Worm (Caenorhabditis elegans) whole organism, L2 larva: ENCODE data around the gene ain-1.
A peak's percentile ranks its signal among the peaks of the same experiment; 100 is the strongest.

Experiments
- C34F6.9 ChIP-seq: fragments of 150-350 bp; optimal IDR thresholded peaks from 2 replicates; lab custom pipeline; 2014; ENCODE audit warnings: missing biosample characterization, missing genetic modification characterization
- F13H6.1 ChIP-seq: sonication (generic microtip); optimal IDR thresholded peaks from 2 replicates; lab custom pipeline; 2016; ENCODE audit warnings: missing genetic modification characterization, missing compliant biosample characterization
- R02D3.7 ChIP-seq: fragments of 150-350 bp; optimal IDR thresholded peaks from 2 replicates; lab custom pipeline; 2014; ENCODE audit warnings: missing biosample characterization, missing genetic modification characterization
- Y55F3AM.14 ChIP-seq: fragments of 200-800 bp; sonication (Bioruptor generic); optimal IDR thresholded peaks from 2 replicates; lab custom pipeline; 2018; ENCODE audit warnings: mild to moderate bottlenecking, missing genetic modification characterization, missing compliant biosample characterization
- ZK546.5 ChIP-seq: sonication (generic microtip); optimal IDR thresholded peaks from 2 replicates; lab custom pipeline; 2017; ENCODE audit warnings: missing biosample characterization, missing genetic modification characterization
- alr-1 ChIP-seq: fragments of 150-350 bp; optimal IDR thresholded peaks from 2 replicates; lab custom pipeline; 2014; ENCODE audit warnings: missing biosample characterization, missing genetic modification characterization
- aly-2 ChIP-seq: fragments of 150-350 bp; optimal IDR thresholded peaks from 2 replicates; lab custom pipeline; 2014; ENCODE audit warnings: missing biosample characterization, missing genetic modification characterization
- ama-1 ChIP-seq: fragments of 150-350 bp; optimal IDR thresholded peaks from 2 replicates; lab custom pipeline; 2018; ENCODE audit warnings: inconsistent platforms
- blmp-1 ChIP-seq: sonication (generic microtip); optimal IDR thresholded peaks from 2 replicates; lab custom pipeline; 2017; ENCODE audit warnings: missing genetic modification characterization, mild to moderate bottlenecking, missing compliant biosample characterization, antibody characterized with exemption, moderate library complexity; ENCODE audit not compliant: insufficient read depth
- ceh-16 ChIP-seq: fragments of 150-350 bp; optimal IDR thresholded peaks from 2 replicates; lab custom pipeline; 2014; ENCODE audit warnings: missing biosample characterization, missing genetic modification characterization
- ceh-82 ChIP-seq: fragments of 150-350 bp; optimal IDR thresholded peaks from 2 replicates; lab custom pipeline; 2014; ENCODE audit warnings: missing biosample characterization, missing genetic modification characterization
- crh-2 ChIP-seq: sonication (generic microtip); optimal IDR thresholded peaks from 2 replicates; lab custom pipeline; 2017; ENCODE audit warnings: missing biosample characterization, missing genetic modification characterization
- dmd-4 ChIP-seq: sonication (generic microtip); optimal IDR thresholded peaks from 2 replicates; lab custom pipeline; 2017; ENCODE audit warnings: missing biosample characterization, missing genetic modification characterization
- egl-27 ChIP-seq: sonication (generic microtip); optimal IDR thresholded peaks from 3 replicates; lab custom pipeline; 2017; ENCODE audit warnings: missing biosample characterization, missing genetic modification reagents, missing genetic modification characterization
- elt-1 ChIP-seq: fragments of 150-350 bp; optimal IDR thresholded peaks from 2 replicates; lab custom pipeline; 2014; ENCODE audit warnings: missing biosample characterization, missing genetic modification characterization
- elt-3 ChIP-seq: sonication (generic microtip); optimal IDR thresholded peaks from 2 replicates; lab custom pipeline; 2017; ENCODE audit warnings: missing biosample characterization, missing genetic modification characterization
- fos-1 ChIP-seq: fragments of 150-350 bp; optimal IDR thresholded peaks from 2 replicates; lab custom pipeline; 2014; ENCODE audit warnings: missing biosample characterization, missing genetic modification characterization
- gmeb-1 ChIP-seq: fragments of 150-350 bp; optimal IDR thresholded peaks from 2 replicates; lab custom pipeline; 2014; ENCODE audit warnings: missing biosample characterization, missing genetic modification characterization
- lin-11 ChIP-seq: fragments of 150-350 bp; sonication (generic microtip); optimal IDR thresholded peaks from 2 replicates; lab custom pipeline; 2014; ENCODE audit warnings: missing biosample characterization, missing genetic modification characterization, inconsistent platforms, mixed read lengths
- lin-13 ChIP-seq: fragments of 150-350 bp; optimal IDR thresholded peaks from 2 replicates; lab custom pipeline; 2014; ENCODE audit warnings: missing biosample characterization, missing genetic modification reagents, missing genetic modification characterization
- lin-39 ChIP-seq: fragments of 150-350 bp; optimal IDR thresholded peaks from 2 replicates; lab custom pipeline; 2014; ENCODE audit warnings: missing biosample characterization, missing genetic modification reagents, missing genetic modification characterization
- lsy-2 ChIP-seq, 2 experiments: fragments of 150-350 bp in 1 of 2; sonication (generic microtip) in 1 of 2; optimal IDR thresholded peaks; 2 replicates each; lab custom pipeline; 2014 to 2017; ENCODE audit warnings: missing biosample characterization in 2 of 2, missing genetic modification characterization in 2 of 2
- mab-5 ChIP-seq: fragments of 150-350 bp; optimal IDR thresholded peaks from 2 replicates; lab custom pipeline; 2014; ENCODE audit warnings: missing biosample characterization, missing genetic modification characterization
- mbf-1 ChIP-seq: sonication (generic microtip); optimal IDR thresholded peaks from 2 replicates; lab custom pipeline; 2017; ENCODE audit warnings: missing biosample characterization, missing genetic modification characterization
- mdl-1 ChIP-seq, 2 experiments: fragments of 150-350 bp in 1 of 2; sonication (generic microtip) in 1 of 2; optimal IDR thresholded peaks; 2 replicates each; lab custom pipeline; 2017; ENCODE audit warnings: missing biosample characterization in 2 of 2, missing genetic modification characterization in 2 of 2
- nhr-10 ChIP-seq: sonication (generic microtip); optimal IDR thresholded peaks from 2 replicates; lab custom pipeline; 2017; ENCODE audit warnings: missing biosample characterization, missing genetic modification characterization
- nhr-11 ChIP-seq: fragments of 150-350 bp; optimal IDR thresholded peaks from 2 replicates; lab custom pipeline; 2014; ENCODE audit warnings: missing biosample characterization, missing genetic modification characterization
- nhr-12 ChIP-seq: fragments of 150-350 bp; optimal IDR thresholded peaks from 2 replicates; lab custom pipeline; 2014; ENCODE audit warnings: missing biosample characterization, missing genetic modification characterization
- nhr-129 ChIP-seq: fragments of 150-350 bp; optimal IDR thresholded peaks from 2 replicates; lab custom pipeline; 2014; ENCODE audit warnings: missing biosample characterization, missing genetic modification characterization
- nhr-21 ChIP-seq: fragments of 150-350 bp; optimal IDR thresholded peaks from 2 replicates; lab custom pipeline; 2014; ENCODE audit warnings: missing biosample characterization, missing genetic modification characterization
- nhr-23 ChIP-seq: fragments of 150-350 bp; optimal IDR thresholded peaks from 2 replicates; lab custom pipeline; 2014; ENCODE audit warnings: missing biosample characterization, missing genetic modification reagents, missing genetic modification characterization
- nhr-237 ChIP-seq: fragments of 150-350 bp; optimal IDR thresholded peaks from 2 replicates; lab custom pipeline; 2014; ENCODE audit warnings: missing biosample characterization, missing genetic modification characterization
- nhr-25 ChIP-seq: fragments of 150-350 bp; sonication (generic microtip); optimal IDR thresholded peaks from 3 replicates; lab custom pipeline; 2014; ENCODE audit warnings: missing biosample characterization, missing genetic modification characterization
- nhr-6 ChIP-seq: fragments of 150-350 bp; optimal IDR thresholded peaks from 2 replicates; lab custom pipeline; 2014; ENCODE audit warnings: missing biosample characterization, missing genetic modification characterization
- nhr-77 ChIP-seq: fragments of 150-350 bp; optimal IDR thresholded peaks from 2 replicates; lab custom pipeline; 2014; ENCODE audit warnings: missing biosample characterization, missing genetic modification characterization
- peb-1 ChIP-seq: fragments of 150-350 bp; optimal IDR thresholded peaks from 2 replicates; lab custom pipeline; 2014; ENCODE audit warnings: missing biosample characterization, missing genetic modification characterization
- sem-4 ChIP-seq: fragments of 150-350 bp; optimal IDR thresholded peaks from 2 replicates; lab custom pipeline; 2014; ENCODE audit warnings: missing biosample characterization, missing genetic modification reagents, missing genetic modification characterization
- skn-1 ChIP-seq: sonication (generic microtip); optimal IDR thresholded peaks from 2 replicates; lab custom pipeline; 2017; ENCODE audit warnings: missing biosample characterization, missing genetic modification characterization
- sma-3 ChIP-seq: sonication (generic microtip); optimal IDR thresholded peaks from 2 replicates; lab custom pipeline; 2016; ENCODE audit warnings: missing genetic modification reagents, missing genetic modification characterization, missing compliant biosample characterization
- sma-9 ChIP-seq, 2 experiments: fragments of 150-350 bp in 1 of 2; sonication (generic microtip) in 1 of 2; optimal IDR thresholded peaks; 2 replicates each; lab custom pipeline; 2014 to 2016; ENCODE audit warnings: missing genetic modification characterization in 2 of 2, mild to moderate bottlenecking in 1 of 2, missing biosample characterization in 1 of 2, missing compliant biosample characterization in 1 of 2, missing genetic modification reagents in 1 of 2, moderate library complexity in 1 of 2
- snpc-4 ChIP-seq: fragments of 150-350 bp; optimal IDR thresholded peaks from 2 replicates; lab custom pipeline; 2014; ENCODE audit warnings: missing biosample characterization, missing genetic modification characterization
- unc-39 ChIP-seq: fragments of 150-350 bp; optimal IDR thresholded peaks from 2 replicates; lab custom pipeline; 2014; ENCODE audit warnings: missing biosample characterization, missing genetic modification characterization
- unc-55 ChIP-seq: fragments of 150-350 bp; sonication (generic microtip); optimal IDR thresholded peaks from 3 replicates; lab custom pipeline; 2014; ENCODE audit warnings: missing biosample characterization, missing genetic modification reagents, missing genetic modification characterization
- unc-62 ChIP-seq: fragments of 150-350 bp; optimal IDR thresholded peaks from 2 replicates; lab custom pipeline; 2014; ENCODE audit warnings: missing biosample characterization, missing genetic modification reagents, missing genetic modification characterization
- zag-1 ChIP-seq: fragments of 150-350 bp; optimal IDR thresholded peaks from 2 replicates; lab custom pipeline; 2014; ENCODE audit warnings: missing biosample characterization, missing genetic modification characterization
- ztf-1 ChIP-seq: fragments of 200-800 bp; sonication (Bioruptor generic); conservative IDR thresholded peaks from 2 replicates; pipeline ENCODE4 v1.3.6; 2022; ENCODE audit warnings: missing genetic modification characterization, missing compliant biosample characterization
- ztf-11 ChIP-seq: sonication (generic microtip); optimal IDR thresholded peaks from 2 replicates; lab custom pipeline; 2017; ENCODE audit warnings: missing biosample characterization, missing genetic modification characterization
- ztf-4 ChIP-seq: fragments of 150-350 bp; optimal IDR thresholded peaks from 2 replicates; lab custom pipeline; 2014; ENCODE audit warnings: missing biosample characterization, missing genetic modification characterization

Gene ain-1

DNA sequence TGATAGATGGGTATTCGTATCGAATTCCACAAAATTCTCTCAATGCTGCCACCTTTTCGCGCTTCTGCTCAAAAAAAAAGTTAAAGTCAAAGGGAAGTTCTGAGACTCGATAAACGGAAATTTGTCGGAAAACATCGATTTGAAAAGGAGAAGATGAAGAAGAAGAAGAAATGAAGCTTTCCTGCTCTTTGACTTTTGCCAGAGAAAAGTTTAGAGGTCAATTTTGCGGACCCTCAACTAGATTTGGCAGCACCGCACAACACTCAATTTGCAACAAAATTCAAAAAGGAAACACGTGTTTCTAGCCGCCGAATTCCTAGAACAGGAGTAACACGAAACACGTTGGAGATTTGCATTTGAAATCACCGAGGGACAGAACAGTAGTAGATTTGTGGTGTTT, 25.1 kb upstream of the ain-1 start:
- no peak for TF ChIP-seq mdl-1 (tag; optimal IDR thresholded peaks at IDR 0.05; lab: Kevin White, UChicago)
- TF ChIP-seq sma-3 = no peak
- TF ChIP-seq unc-55 (GFP tag; lab: Kevin White, UChicago) = no peak
- no peak for TF ChIP-seq elt-1 (tag; lab: Kevin White, UChicago)
- TF ChIP-seq peb-1 (tag; lab: Kevin White, UChicago) = no peak

DNA sequence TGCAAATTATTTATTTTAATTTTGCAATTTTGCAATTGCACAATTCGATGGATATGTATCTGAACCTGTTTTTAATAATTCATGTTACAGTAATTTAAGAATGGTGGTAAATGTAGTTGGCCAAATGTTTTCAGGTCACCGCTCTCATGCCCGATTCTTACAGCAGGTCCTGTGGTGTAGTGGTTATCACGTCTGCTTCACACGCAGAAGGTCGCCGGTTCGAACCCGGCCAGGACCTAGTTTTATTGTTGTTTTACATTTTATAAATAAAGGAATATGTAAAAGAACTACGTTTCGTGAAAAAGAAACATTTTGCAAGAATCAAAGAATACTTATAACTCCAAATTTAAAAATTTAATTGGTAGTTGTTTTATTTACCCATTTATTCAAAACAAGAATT, 23.0 kb upstream of the ain-1 start:
- TF ChIP-seq fos-1 (tag; lab: Kevin White, UChicago) (peak; percentile 6), aly-2 (no peak)

DNA sequence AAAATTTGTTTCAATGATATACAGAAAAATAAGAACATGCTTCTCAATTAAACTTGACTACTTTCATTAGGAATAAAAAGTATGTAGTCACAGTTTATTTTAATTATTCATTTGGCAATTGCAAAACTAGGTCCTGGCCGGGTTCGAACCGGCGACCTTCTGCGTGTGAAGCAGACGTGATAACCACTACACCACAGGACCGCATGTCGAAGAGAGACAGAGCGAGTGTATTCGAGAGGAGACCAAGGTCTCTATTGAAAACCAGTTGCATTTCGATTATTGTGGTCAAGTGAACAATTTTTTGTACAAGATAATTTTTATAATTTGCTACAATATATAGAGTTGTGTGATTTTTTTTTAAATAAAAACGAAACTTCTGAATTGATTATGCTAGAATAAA, 22.4 kb upstream of the ain-1 start:
- no peak for TF ChIP-seq dmd-4
- no peak for TF ChIP-seq nhr-237 (tag; lab: Kevin White, UChicago)
- TF ChIP-seq ceh-82 (tag; lab: Kevin White, UChicago) = no peak
- TF ChIP-seq aly-2 = no peak
- no peak for TF ChIP-seq nhr-6
- TF ChIP-seq gmeb-1 (tag; lab: Kevin White, UChicago) = peak; percentile 59
- peak; percentile 62 for TF ChIP-seq fos-1 (tag; lab: Kevin White, UChicago)
- TF ChIP-seq sem-4 (tag; lab: Kevin White, UChicago) = peak; percentile 3
- TF ChIP-seq zag-1 (tag; lab: Kevin White, UChicago) = peak; percentile 12
- peak; percentile 63 for TF ChIP-seq F13H6.1
- no peak for TF ChIP-seq R02D3.7 (tag; lab: Kevin White, UChicago)
- peak; percentile 77 for TF ChIP-seq nhr-129 (tag; lab: Kevin White, UChicago)
- no peak for TF ChIP-seq ztf-4
- peak; percentile 45 for TF ChIP-seq snpc-4 (tag; lab: Kevin White, UChicago)
- peak; percentile 33 for TF ChIP-seq nhr-25 (tag; lab: Kevin White, UChicago)
- no peak for TF ChIP-seq blmp-1 (tag; lab: Kevin White, UChicago)
- no peak for TF ChIP-seq nhr-11 (tag; lab: Kevin White, UChicago)
- TF ChIP-seq ceh-16 (tag; lab: Kevin White, UChicago) = no peak
- no peak for TF ChIP-seq unc-39
- TF ChIP-seq lin-39 (tag; lab: Kevin White, UChicago) = no peak
- peak; percentile 74 for TF ChIP-seq crh-2 (tag; lab: Kevin White, UChicago)
- no peak for TF ChIP-seq mdl-1 (tag; optimal IDR thresholded peaks at IDR 0.05; lab: Kevin White, UChicago)
- no peak for TF ChIP-seq nhr-77 (tag; lab: Kevin White, UChicago)
- no peak for TF ChIP-seq unc-62 (GFP tag; lab: Kevin White, UChicago)
- TF ChIP-seq nhr-23 = no peak
- no peak for TF ChIP-seq ZK546.5 (tag; lab: Kevin White, UChicago)
- TF ChIP-seq nhr-12 (tag; lab: Kevin White, UChicago) = no peak
- no peak for TF ChIP-seq elt-3 (tag; lab: Kevin White, UChicago)
- no peak for TF ChIP-seq alr-1
- no peak for TF ChIP-seq skn-1 (tag; lab: Kevin White, UChicago)
- no peak for TF ChIP-seq elt-1 (tag; lab: Kevin White, UChicago)
- TF ChIP-seq egl-27 = peak; percentile 68
- peak; percentile 59 for TF ChIP-seq lin-11 (tag; lab: Kevin White, UChicago)
- no peak for TF ChIP-seq ztf-1 (GFP tag; lab: Robert Waterston, UW)
- TF ChIP-seq lsy-2 (tag; optimal IDR thresholded peaks at IDR 0.05; lab: Kevin White, UChicago) = peak; percentile 38 to 54
- TF ChIP-seq ztf-11 = no peak
- TF ChIP-seq sma-3 = peak; percentile 61
- peak; percentile 59 for TF ChIP-seq sma-9 (GFP tag; optimal IDR thresholded peaks at IDR 0.05; lab: Kevin White, UChicago)
- TF ChIP-seq sma-9 (tag; optimal IDR thresholded peaks at IDR 0.05; lab: Kevin White, UChicago) = no peak
- TF ChIP-seq Y55F3AM.14 (GFP tag; lab: Kevin White, UChicago) = peak; percentile 14
- peak; percentile 12 for TF ChIP-seq mab-5 (tag; lab: Kevin White, UChicago)
- no peak for TF ChIP-seq mbf-1 (tag; lab: Kevin White, UChicago)
- TF ChIP-seq C34F6.9 (tag; lab: Kevin White, UChicago) = peak; percentile 53
- no peak for TF ChIP-seq peb-1 (tag; lab: Kevin White, UChicago)
- TF ChIP-seq lin-13 (GFP tag; lab: Kevin White, UChicago) = peak; percentile 28
- TF ChIP-seq nhr-21 = peak; percentile 40
- TF ChIP-seq unc-55 (GFP tag; lab: Kevin White, UChicago) = peak; percentile 59
- TF ChIP-seq ama-1 (lab: Kevin White, UChicago) = no peak
- no peak for TF ChIP-seq nhr-10 (tag; lab: Kevin White, UChicago)
- TF ChIP-seq, all 48 proteins: peak for 20
